Worm (Caenorhabditis elegans): ENCODE data around the gene gnrr-6.

DNA sequence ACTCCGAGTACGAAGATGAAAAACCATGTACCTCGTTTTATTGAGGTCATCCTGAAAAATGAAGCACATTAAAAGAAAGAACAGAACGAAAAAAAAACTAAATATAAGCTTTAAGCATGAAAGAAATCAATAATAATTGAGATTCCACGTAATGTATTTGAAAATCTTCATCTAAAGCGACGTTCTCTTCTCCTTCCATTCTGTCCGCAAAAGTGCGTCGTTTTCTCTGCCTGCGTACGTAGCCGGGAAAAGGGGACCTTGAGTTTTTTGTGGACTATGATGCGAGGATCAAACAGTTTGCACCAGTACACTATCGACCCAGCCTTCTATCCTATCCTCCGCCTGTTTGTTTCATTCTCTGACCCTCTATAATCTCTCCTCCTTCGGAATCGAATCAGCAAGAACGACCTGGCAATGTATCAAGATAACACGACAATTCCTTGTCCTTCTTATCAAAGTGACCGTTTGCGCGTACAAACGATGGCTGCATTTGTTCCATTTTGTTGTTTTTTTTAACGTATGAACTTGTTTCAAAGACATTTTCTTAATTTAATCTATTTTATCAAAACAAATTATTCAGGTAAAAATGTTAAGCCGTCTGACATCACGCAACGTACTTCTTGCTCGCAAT is 36.8 kb downstream of the gnrr-6 start, which contains the start of the genes C34F6.7 and idh-2:
- TF ChIP-seq ama-1 (optimal IDR thresholded peaks at IDR 0.05) (no peak), fkh-10 (GFP tag; optimal IDR thresholded peaks at IDR 0.05) (no peak), pat-9 (tag; optimal IDR thresholded peaks at IDR 0.05) (no peak)

Data from whole organism, late embryonic.